Fruit fly (Drosophila melanogaster) whole organism, pupa: ENCODE results near the gene CG8112.
A peak's percentile ranks its signal among the peaks of the same experiment; 100 is the strongest.

Source experiments
- CG10348 ChIP-seq: fragments of 200-800 bp; sonication (Bioruptor generic); IDR thresholded peaks from 2 replicates; pipeline ENCODE4 v1.3.6; 2022; ENCODE audit warnings: missing biosample characterization, missing genetic modification characterization
- CG12605 ChIP-seq: fragments of 200-800 bp; sonication (Bioruptor generic); IDR thresholded peaks from 2 replicates; pipeline ENCODE4 v1.3.6; 2022; ENCODE audit warnings: missing biosample characterization, missing genetic modification characterization
- CG13204 ChIP-seq: fragments of 200-800 bp; sonication (Bioruptor generic); optimal IDR thresholded peaks from 2 replicates; lab custom pipeline; 2018; ENCODE audit warnings: missing biosample characterization, mild to moderate bottlenecking, missing genetic modification characterization, moderate library complexity
- CG14655 ChIP-seq: fragments of 200-800 bp; sonication (Bioruptor generic); optimal IDR thresholded peaks from 3 replicates; lab custom pipeline; 2017; ENCODE audit warnings: mild to moderate bottlenecking, missing biosample characterization, missing genetic modification reagents, missing genetic modification characterization
- CG15710 ChIP-seq: fragments of 200-800 bp; sonication (Bioruptor generic); optimal IDR thresholded peaks from 2 replicates; lab custom pipeline; 2018; ENCODE audit warnings: missing biosample characterization, mild to moderate bottlenecking, missing genetic modification characterization, moderate library complexity
- CG17806 ChIP-seq: fragments of 200-800 bp; sonication (Bioruptor generic); optimal IDR thresholded peaks from 2 replicates; lab custom pipeline; 2018; ENCODE audit warnings: missing biosample characterization, mild to moderate bottlenecking, missing genetic modification characterization, moderate library complexity
- CG32121 ChIP-seq: fragments of 200-800 bp; sonication (Bioruptor generic); IDR thresholded peaks from 2 replicates; pipeline ENCODE4 v1.3.6; 2022; ENCODE audit warnings: missing biosample characterization, missing genetic modification characterization
- CG34367 ChIP-seq: fragments of 200-800 bp; sonication (Bioruptor generic); optimal IDR thresholded peaks from 2 replicates; lab custom pipeline; 2018; ENCODE audit warnings: missing biosample characterization, mild to moderate bottlenecking, missing genetic modification characterization
- CG4496 ChIP-seq: fragments of 200-800 bp; sonication (Bioruptor generic); IDR thresholded peaks from 3 replicates; pipeline ENCODE4 v1.3.6; 2022; ENCODE audit warnings: missing biosample characterization, missing genetic modification characterization
- CG8159 ChIP-seq: fragments of 200-800 bp; sonication (Bioruptor generic); optimal IDR thresholded peaks from 3 replicates; lab custom pipeline; 2018; ENCODE audit warnings: missing biosample characterization, mild to moderate bottlenecking, missing genetic modification characterization, moderate library complexity
- CG8301 ChIP-seq: fragments of 200-800 bp; sonication (Bioruptor generic); optimal IDR thresholded peaks from 2 replicates; lab custom pipeline; 2018; ENCODE audit warnings: missing biosample characterization, mild to moderate bottlenecking, missing genetic modification characterization
- CG9948 ChIP-seq: fragments of 200-800 bp; sonication (Bioruptor generic); optimal IDR thresholded peaks from 2 replicates; lab custom pipeline; 2018; ENCODE audit warnings: missing biosample characterization, mild to moderate bottlenecking, missing genetic modification characterization, moderate library complexity
- D1 ChIP-seq: fragments of 200-800 bp; sonication (Bioruptor generic); optimal IDR thresholded peaks from 2 replicates; lab custom pipeline; 2018; ENCODE audit warnings: missing biosample characterization, mild to moderate bottlenecking, missing genetic modification characterization, moderate library complexity
- EcR ChIP-seq: fragments of 200-800 bp; sonication (Bioruptor generic); optimal IDR thresholded peaks from 3 replicates; lab custom pipeline; 2019; ENCODE audit warnings: missing biosample characterization, missing genetic modification characterization, mild to moderate bottlenecking, moderate library complexity, missing genetic modification reagents
- Ets98B ChIP-seq: fragments of 200-800 bp; sonication (Bioruptor generic); IDR thresholded peaks from 2 replicates; pipeline ENCODE4 v1.3.6; 2022; ENCODE audit warnings: missing biosample characterization, missing genetic modification characterization
- Pif1A ChIP-seq: fragments of 200-800 bp; sonication (Bioruptor generic); optimal IDR thresholded peaks from 3 replicates; lab custom pipeline; 2016; ENCODE audit warnings: missing biosample characterization, missing genetic modification characterization
- Pif1B ChIP-seq: fragments of 200-800 bp; sonication (Bioruptor generic); optimal IDR thresholded peaks from 3 replicates; lab custom pipeline; 2016; ENCODE audit warnings: missing biosample characterization, missing genetic modification characterization
- Snoo ChIP-seq: fragments of 200-800 bp; sonication (Bioruptor generic); optimal IDR thresholded peaks from 3 replicates; lab custom pipeline; 2017; ENCODE audit warnings: missing biosample characterization, mild to moderate bottlenecking, missing genetic modification characterization, inconsistent platforms
- fd96Ca ChIP-seq: fragments of 200-800 bp; sonication (Bioruptor generic); IDR thresholded peaks from 3 replicates; pipeline ENCODE4 v1.3.6; 2022; ENCODE audit warnings: missing biosample characterization, missing genetic modification characterization
- gl ChIP-seq: fragments of 200-800 bp; sonication (Bioruptor generic); optimal IDR thresholded peaks from 2 replicates; lab custom pipeline; 2018; ENCODE audit warnings: missing biosample characterization, mild to moderate bottlenecking, missing genetic modification characterization
- rn ChIP-seq: fragments of 200-800 bp; sonication (Bioruptor generic); IDR thresholded peaks from 2 replicates; pipeline ENCODE4 v1.3.6; 2022; ENCODE audit warnings: missing biosample characterization, missing genetic modification characterization

The CG8112 gene

DNA sequence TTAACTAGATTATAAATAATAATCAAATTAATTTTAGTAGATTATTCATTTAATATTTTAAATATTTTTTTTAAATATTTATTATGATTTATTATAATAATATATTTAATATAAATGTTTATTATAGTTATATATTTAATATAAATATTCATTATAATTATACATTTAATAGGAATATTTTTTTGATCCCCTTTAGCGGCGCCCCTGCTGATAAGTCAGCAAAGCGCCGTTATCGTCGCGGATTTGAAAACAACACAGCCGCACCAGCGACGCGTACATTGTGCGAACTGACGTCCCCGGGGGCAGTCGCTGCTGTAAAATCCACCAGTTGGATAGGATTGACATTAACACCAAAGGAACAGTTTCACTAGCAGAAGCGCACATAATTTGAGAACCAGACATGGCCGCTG, at the start of gene CG8112:
Gene CG8112, plus strand, starts transcription at position 212 of the 410 bp plus-strand sequence.
- TF ChIP-seq Pif1B (GFP tag; lab: Kevin White, UChicago) = peak; percentile 38
- TF ChIP-seq CG13204 (GFP tag; lab: Kevin White, UChicago) = no peak
- TF ChIP-seq gl (tag; lab: Kevin White, UChicago) = no peak
- TF ChIP-seq Pif1A = no peak
- TF ChIP-seq CG8159 (tag; lab: Kevin White, UChicago) = peak; percentile 23
- TF ChIP-seq rn = no peak
- no peak for TF ChIP-seq D1 (tag; lab: Kevin White, UChicago)
- TF ChIP-seq CG4496 (GFP tag; lab: Robert Waterston, UW) = peak; percentile 12; the same call in 1 of the 3 replicates
- 0 out of 2 replicates have a peak, but pooled peaks have one; percentile 9 for TF ChIP-seq CG12605 (GFP tag; lab: Robert Waterston, UW)
- peak; percentile 25 for TF ChIP-seq CG15710
- no peak for TF ChIP-seq EcR (GFP tag; lab: Kevin White, UChicago)
- TF ChIP-seq CG14655 (GFP tag; lab: Kevin White, UChicago) = no peak
- peak; percentile 30 for TF ChIP-seq Snoo (tag; lab: Kevin White, UChicago)
- no peak for TF ChIP-seq CG10348 (GFP tag; lab: Robert Waterston, UW)
- TF ChIP-seq CG34367 (tag; lab: Kevin White, UChicago) = no peak
- TF ChIP-seq Ets98B (GFP tag; lab: Robert Waterston, UW) = peak; percentile 20; the same call in 1 of the 2 replicates
- TF ChIP-seq CG8301 (tag; lab: Kevin White, UChicago) = no peak
- TF ChIP-seq fd96Ca = no peak
- no peak for TF ChIP-seq CG9948 (tag; lab: Kevin White, UChicago)
- TF ChIP-seq CG17806 (tag; lab: Kevin White, UChicago) = peak; percentile 5
- TF ChIP-seq CG32121 (GFP tag; lab: Robert Waterston, UW) = no peak

DNA sequence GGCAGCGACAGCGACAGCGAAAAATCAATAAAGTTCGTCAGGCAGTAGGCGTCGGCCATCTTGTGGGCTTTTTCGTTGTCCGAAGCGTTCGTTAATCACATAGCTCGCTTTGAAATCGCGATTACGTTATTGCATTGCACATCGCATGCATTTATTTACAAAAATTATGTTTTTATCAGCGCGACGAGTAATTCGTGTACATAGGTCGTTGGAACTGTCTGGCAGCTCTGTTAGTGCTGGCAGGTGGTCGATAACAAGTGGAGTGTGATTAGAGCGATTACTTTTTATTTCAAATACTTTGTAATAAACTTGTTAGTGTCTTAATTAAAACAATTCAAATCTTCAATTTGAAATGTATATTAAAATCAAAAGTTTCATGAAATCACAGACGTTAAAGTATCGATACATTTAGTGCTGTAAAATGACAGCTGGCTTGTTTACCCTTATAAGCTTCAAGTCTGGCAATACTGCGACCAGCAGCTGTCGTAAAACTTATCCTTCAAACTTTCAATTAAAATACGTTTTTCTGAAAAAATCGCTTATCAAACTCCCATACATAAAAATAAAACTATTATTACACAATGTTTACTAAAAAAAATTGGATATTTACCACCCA, 49.0 kb upstream of the CG8112 start, which contains the start of gene CG8032:
Gene CG8032, plus strand, starts transcription at position 448 of the 616 bp plus-strand sequence.
- TF ChIP-seq CG4496 (GFP tag; lab: Robert Waterston, UW) (no peak), fd96Ca (peak; percentile 34; the same call in 1 of the 3 replicates), gl (tag; lab: Kevin White, UChicago) (no peak), CG14655 (GFP tag; lab: Kevin White, UChicago) (peak; percentile 5), Pif1A (no peak), CG15710 (peak; percentile 27), CG9948 (tag; lab: Kevin White, UChicago) (no peak), CG17806 (tag; lab: Kevin White, UChicago) (no peak), CG12605 (GFP tag; lab: Robert Waterston, UW) (no peak), CG32121 (GFP tag; lab: Robert Waterston, UW) (no peak), CG13204 (GFP tag; lab: Kevin White, UChicago) (no peak), Snoo (tag; lab: Kevin White, UChicago) (no peak), CG10348 (GFP tag; lab: Robert Waterston, UW) (no peak), rn (no peak)

DNA sequence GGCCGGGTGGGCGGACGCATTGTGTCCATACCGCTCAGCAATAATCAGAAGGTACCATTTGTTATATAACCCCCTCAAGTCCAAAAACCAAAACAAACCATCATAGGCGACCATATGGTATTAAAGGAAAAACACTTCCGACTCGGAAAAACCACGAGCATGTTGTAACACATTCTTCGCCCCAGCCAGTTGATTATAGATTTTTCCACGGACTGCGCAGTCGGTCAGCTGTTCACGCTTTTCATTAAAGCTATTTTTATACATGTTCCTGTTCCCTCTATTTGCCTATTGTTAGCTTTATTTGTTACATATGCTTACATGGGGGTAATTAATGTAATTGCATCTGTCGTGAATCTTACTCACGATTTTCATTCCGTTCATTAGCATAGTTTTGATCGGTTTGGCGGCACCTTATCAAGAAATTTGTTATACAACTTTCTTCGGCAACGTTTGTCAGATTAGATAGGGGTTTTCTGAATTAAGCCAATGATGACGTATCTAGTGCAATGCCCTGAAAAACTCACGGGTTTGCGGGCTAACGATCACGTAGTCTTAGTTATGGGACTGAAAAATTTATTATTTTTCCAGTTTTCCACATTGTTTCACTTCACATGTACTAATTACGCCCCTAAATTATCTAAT, 47.9 kb upstream of the CG8112 start:
- TF ChIP-seq CG8159 (tag; lab: Kevin White, UChicago) (no peak), CG8301 (tag; lab: Kevin White, UChicago) (no peak), Pif1B (GFP tag; lab: Kevin White, UChicago) (no peak), D1 (tag; lab: Kevin White, UChicago) (no peak), Ets98B (GFP tag; lab: Robert Waterston, UW) (no peak), CG32121 (GFP tag; lab: Robert Waterston, UW) (no peak), CG9948 (tag; lab: Kevin White, UChicago) (no peak), rn (no peak), CG17806 (tag; lab: Kevin White, UChicago) (no peak), gl (tag; lab: Kevin White, UChicago) (no peak), fd96Ca (no peak), CG10348 (GFP tag; lab: Robert Waterston, UW) (no peak), EcR (GFP tag; lab: Kevin White, UChicago) (no peak)

DNA sequence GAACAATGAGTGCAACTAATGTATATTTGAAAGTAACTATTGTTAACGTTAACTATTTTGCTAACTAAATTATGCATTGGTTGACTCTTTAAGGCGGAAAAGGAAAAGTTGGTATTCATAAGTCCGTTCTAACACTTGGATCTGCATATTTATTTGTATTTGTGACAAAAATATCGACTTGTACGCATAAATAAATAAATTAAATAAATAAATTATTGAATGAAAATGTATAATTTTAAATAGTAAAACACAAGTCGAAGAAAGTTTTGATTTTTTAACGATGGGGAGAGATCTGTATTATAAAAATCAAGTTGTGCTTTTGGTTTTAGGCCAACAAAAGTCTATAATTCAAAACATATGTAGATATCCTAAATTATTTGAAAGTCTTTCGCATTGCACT, 45.2 kb upstream of the CG8112 start, which contains the start of gene CG8036:
Gene CG8036, plus strand, starts transcription at position 301 of the 400 bp plus-strand sequence.
- TF ChIP-seq Ets98B (GFP tag; lab: Robert Waterston, UW) = no peak
- no peak for TF ChIP-seq CG15710
- TF ChIP-seq gl (tag; lab: Kevin White, UChicago) = no peak
- no peak for TF ChIP-seq fd96Ca
- TF ChIP-seq CG32121 (GFP tag; lab: Robert Waterston, UW) = no peak
- TF ChIP-seq, all 21 proteins: peak for 0

DNA sequence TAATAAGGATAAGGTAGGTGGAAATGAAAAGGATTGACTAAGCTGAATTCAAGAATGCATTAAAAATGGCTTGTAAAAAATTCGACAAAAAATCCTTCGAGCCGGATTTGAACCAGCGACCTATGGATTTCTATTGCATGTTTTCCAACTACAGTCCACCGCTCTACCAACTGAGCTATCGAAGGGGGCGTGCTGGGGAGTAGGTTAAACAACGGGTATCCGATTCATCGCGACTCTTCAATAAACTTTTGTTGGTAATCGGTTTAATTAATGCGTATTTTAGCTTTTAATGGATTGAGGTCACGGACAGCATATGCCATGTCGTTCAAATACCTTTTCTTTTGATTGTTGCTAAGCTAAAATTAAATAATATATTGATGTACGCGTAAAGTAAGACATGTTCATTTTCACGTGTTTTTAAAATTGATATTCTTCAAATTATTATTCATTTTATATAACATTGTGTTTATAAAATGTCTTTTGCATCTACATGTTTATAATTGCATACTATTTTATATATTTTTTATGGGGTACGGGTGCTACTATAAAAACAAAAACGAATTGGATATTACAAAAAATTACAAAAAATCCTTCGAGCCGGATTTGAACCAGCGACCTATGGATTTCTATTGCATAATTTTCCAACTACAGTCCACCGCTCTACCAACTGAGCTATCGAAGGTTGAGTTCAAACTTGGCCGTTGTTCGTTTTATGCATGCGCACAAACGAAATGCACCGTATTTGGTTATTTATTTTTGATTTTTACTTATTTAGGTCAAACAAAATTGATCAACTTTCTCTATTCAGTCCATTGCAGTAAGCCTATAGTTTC, 44.5 kb upstream of the CG8112 start:
- TF ChIP-seq CG32121 (GFP tag; lab: Robert Waterston, UW) (no peak), EcR (GFP tag; lab: Kevin White, UChicago) (peak; percentile 28), Ets98B (GFP tag; lab: Robert Waterston, UW) (0 out of 2 replicates have a peak, but pooled peaks have one; percentile 3)
